Worm (Caenorhabditis elegans) whole organism, late embryonic: ENCODE measurements around the gene Y60A3A.25.

Source experiments
- Y22D7AL.16 ChIP-seq: sonication (generic microtip); optimal IDR thresholded peaks from 2 replicates; lab custom pipeline; 2016; ENCODE audit warnings: missing genetic modification characterization, missing compliant biosample characterization
- dve-1 ChIP-seq: sonication (generic microtip); optimal IDR thresholded peaks from 2 replicates; lab custom pipeline; 2017; ENCODE audit warnings: antibody characterized with exemption, mild to moderate bottlenecking, missing genetic modification characterization, missing compliant biosample characterization
- nfya-1 ChIP-seq: sonication (generic microtip); optimal IDR thresholded peaks from 2 replicates; lab custom pipeline; 2017; ENCODE audit warnings: missing genetic modification characterization, mild to moderate bottlenecking, missing compliant biosample characterization, antibody characterized with exemption, moderate library complexity
- odd-2 ChIP-seq: sonication (generic microtip); optimal IDR thresholded peaks from 2 replicates; lab custom pipeline; 2017; ENCODE audit warnings: antibody characterized with exemption, mild to moderate bottlenecking, missing genetic modification characterization, missing compliant biosample characterization
- pqm-1 ChIP-seq: sonication (generic microtip); optimal IDR thresholded peaks from 2 replicates; lab custom pipeline; 2016; ENCODE audit warnings: missing genetic modification characterization, missing compliant biosample characterization

ce11 chrV:19955171-19955570, 38.8 kb downstream of the Y60A3A.25 start, which contains the start of gene abhd-3.1:
- TF ChIP-seq Y22D7AL.16 (tag; lab: Kevin White, UChicago) (no peak), pqm-1 (tag; lab: Kevin White, UChicago) (no peak), nfya-1 (tag; lab: Kevin White, UChicago) (no peak), dve-1 (tag; lab: Kevin White, UChicago) (no peak), odd-2 (no peak)
